Worm (Caenorhabditis elegans) whole organism, mixed stage, embryonic: ENCODE measurements around the gene bcat-1.

Experiments used
- ceh-39 ChIP-seq: fragments of 150-350 bp; optimal IDR thresholded peaks from 2 replicates; lab custom pipeline; 2014; ENCODE audit warnings: missing biosample characterization, missing genetic modification characterization
- ceh-83 ChIP-seq: fragments of 200-800 bp; sonication (Bioruptor generic); optimal IDR thresholded peaks from 2 replicates; lab custom pipeline; 2018; ENCODE audit warnings: mild to moderate bottlenecking, missing genetic modification characterization, missing compliant biosample characterization
- ces-1 ChIP-seq: fragments of 150-350 bp; optimal IDR thresholded peaks from 2 replicates; lab custom pipeline; 2014; ENCODE audit warnings: missing biosample characterization, missing genetic modification reagents, missing genetic modification characterization
- drap-1 ChIP-seq: fragments of 200-800 bp; sonication (Bioruptor generic); optimal IDR thresholded peaks from 3 replicates; lab custom pipeline; 2018; ENCODE audit warnings: mild to moderate bottlenecking, missing genetic modification characterization, missing compliant biosample characterization
- elt-1 ChIP-seq: sonication (generic microtip); optimal IDR thresholded peaks from 2 replicates; lab custom pipeline; 2017; ENCODE audit warnings: missing genetic modification characterization, mild to moderate bottlenecking, missing compliant biosample characterization, antibody characterized with exemption, moderate library complexity, borderline replicate concordance; ENCODE audit not compliant: insufficient read depth
- mep-1 ChIP-seq: fragments of 150-350 bp; optimal IDR thresholded peaks from 2 replicates; lab custom pipeline; 2017; ENCODE audit warnings: missing biosample characterization, missing genetic modification reagents, missing genetic modification characterization, inconsistent platforms
- nhr-237 ChIP-seq: fragments of 150-350 bp; optimal IDR thresholded peaks from 2 replicates; lab custom pipeline; 2014; ENCODE audit warnings: missing biosample characterization, missing genetic modification characterization
- nhr-28 ChIP-seq: fragments of 150-350 bp; optimal IDR thresholded peaks from 2 replicates; lab custom pipeline; 2014; ENCODE audit warnings: missing biosample characterization, missing genetic modification characterization
- pha-4 ChIP-seq: fragments of 150-350 bp; optimal IDR thresholded peaks from 2 replicates; lab custom pipeline; 2018; ENCODE audit warnings: missing biosample characterization, missing genetic modification reagents, missing genetic modification characterization
- sem-2 ChIP-seq: fragments of 200-800 bp; sonication (Bioruptor generic); optimal IDR thresholded peaks from 2 replicates; lab custom pipeline; 2018; ENCODE audit warnings: mild to moderate bottlenecking, missing genetic modification characterization, missing compliant biosample characterization
- snpc-4 ChIP-seq: fragments of 150-350 bp; optimal IDR thresholded peaks from 2 replicates; lab custom pipeline; 2014; ENCODE audit warnings: missing biosample characterization, missing genetic modification characterization
- unc-120 ChIP-seq: sonication (generic microtip); optimal IDR thresholded peaks from 2 replicates; lab custom pipeline; 2017; ENCODE audit warnings: missing genetic modification characterization, missing compliant biosample characterization; ENCODE audit not compliant: poor library complexity, severe bottlenecking
- unc-62 ChIP-seq: fragments of 150-350 bp; optimal IDR thresholded peaks from 2 replicates; lab custom pipeline; 2014; ENCODE audit warnings: missing biosample characterization, missing genetic modification reagents, missing genetic modification characterization
- ztf-11 ChIP-seq: fragments of 150-350 bp; optimal IDR thresholded peaks from 2 replicates; lab custom pipeline; 2014; ENCODE audit warnings: missing biosample characterization, missing genetic modification characterization

- TF ChIP-seq sem-2 (no peak), snpc-4 (tag; lab: Kevin White, UChicago) (no peak), nhr-28 (tag; lab: Kevin White, UChicago) (no peak), unc-62 (GFP tag; lab: Kevin White, UChicago) (no peak), pha-4 (tag; lab: Kevin White, UChicago) (no peak), mep-1 (tag; lab: Kevin White, UChicago) (no peak), nhr-237 (tag; lab: Kevin White, UChicago) (no peak), elt-1 (tag; lab: Kevin White, UChicago) (no peak), ceh-83 (GFP tag; lab: Kevin White, UChicago) (no peak), ces-1 (GFP tag; lab: Kevin White, UChicago) (no peak), drap-1 (GFP tag; lab: Kevin White, UChicago) (no peak), unc-120 (tag; lab: Kevin White, UChicago) (no peak), ceh-39 (tag; lab: Kevin White, UChicago) (no peak), ztf-11 (tag; lab: Kevin White, UChicago) (no peak)
Observed at ce11 chrX:12918454-12918853, 41.2 kb downstream of the bcat-1 start.
